Worm (Caenorhabditis elegans) whole organism, L4/young adult: ENCODE measurements around the gene dpf-7.

Experiments
- W03F9.2 ChIP-seq: fragments of 150-350 bp; optimal IDR thresholded peaks from 2 replicates; lab custom pipeline; 2014; ENCODE audit warnings: missing biosample characterization, missing genetic modification characterization
- dao-5 ChIP-seq: sonication (generic microtip); optimal IDR thresholded peaks from 2 replicates; lab custom pipeline; 2016; ENCODE audit warnings: missing genotype, missing genetic modification characterization, moderate library complexity, missing compliant biosample characterization
- him-1 ChIP-seq: sonication (generic microtip); optimal IDR thresholded peaks from 2 replicates; lab custom pipeline; 2016; ENCODE audit warnings: missing genotype, missing genetic modification reagents, missing genetic modification characterization, missing compliant biosample characterization

dpf-7 gene

ce11 chrIV:4751814-4752213 is 50.6 kb downstream of the dpf-7 start, which contains the start of gene Y17G9B.4:
TSS of gene Y17G9B.4 (plus strand) at chrIV:4752119.
- no peak for TF ChIP-seq W03F9.2
- TF ChIP-seq dao-5 (tag; lab: Kevin White, UChicago): no peak
- no peak for TF ChIP-seq him-1 (tag; lab: Kevin White, UChicago)

DNA sequence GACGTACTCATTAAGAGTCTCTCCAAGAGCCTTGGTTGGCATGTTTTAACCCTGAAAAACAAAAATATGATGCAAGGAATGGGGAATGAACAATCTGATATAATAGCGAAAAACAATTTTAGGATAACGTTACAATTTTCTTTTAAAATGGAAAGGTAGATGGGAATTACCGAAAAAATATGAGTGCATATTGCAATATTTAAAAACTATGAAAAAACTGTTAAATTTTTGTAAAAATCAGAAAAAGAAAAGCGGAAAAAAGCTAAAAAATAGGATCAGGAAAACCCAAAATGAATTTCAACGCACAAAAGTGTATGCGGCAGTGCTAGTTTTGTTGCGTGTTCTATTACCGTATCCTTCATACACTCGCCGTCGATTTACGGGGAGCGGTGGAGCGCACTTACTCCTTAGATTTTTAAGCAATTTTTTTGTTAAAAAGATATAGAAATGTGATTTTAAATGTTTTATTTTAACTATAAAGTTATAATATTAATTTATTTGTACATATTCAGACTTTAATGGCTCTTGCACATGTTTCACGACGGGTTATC is 52.6 kb downstream of the dpf-7 start, which contains the start of the genes rpl-20 and Y17G9B.5:
TSS of gene rpl-20 (minus strand) at position 51 of the 551 bp plus-strand sequence.
TSS of gene Y17G9B.5 (plus strand) at position 513 of the 551 bp plus-strand sequence.
- TF ChIP-seq dao-5 (tag; lab: Kevin White, UChicago) (peak; percentile 82), him-1 (tag; lab: Kevin White, UChicago) (peak; percentile 99), W03F9.2 (peak; percentile 99)
